Comparison of ENCODE assay signal across 2 worm cellular contexts in the genomic region with DNA sequence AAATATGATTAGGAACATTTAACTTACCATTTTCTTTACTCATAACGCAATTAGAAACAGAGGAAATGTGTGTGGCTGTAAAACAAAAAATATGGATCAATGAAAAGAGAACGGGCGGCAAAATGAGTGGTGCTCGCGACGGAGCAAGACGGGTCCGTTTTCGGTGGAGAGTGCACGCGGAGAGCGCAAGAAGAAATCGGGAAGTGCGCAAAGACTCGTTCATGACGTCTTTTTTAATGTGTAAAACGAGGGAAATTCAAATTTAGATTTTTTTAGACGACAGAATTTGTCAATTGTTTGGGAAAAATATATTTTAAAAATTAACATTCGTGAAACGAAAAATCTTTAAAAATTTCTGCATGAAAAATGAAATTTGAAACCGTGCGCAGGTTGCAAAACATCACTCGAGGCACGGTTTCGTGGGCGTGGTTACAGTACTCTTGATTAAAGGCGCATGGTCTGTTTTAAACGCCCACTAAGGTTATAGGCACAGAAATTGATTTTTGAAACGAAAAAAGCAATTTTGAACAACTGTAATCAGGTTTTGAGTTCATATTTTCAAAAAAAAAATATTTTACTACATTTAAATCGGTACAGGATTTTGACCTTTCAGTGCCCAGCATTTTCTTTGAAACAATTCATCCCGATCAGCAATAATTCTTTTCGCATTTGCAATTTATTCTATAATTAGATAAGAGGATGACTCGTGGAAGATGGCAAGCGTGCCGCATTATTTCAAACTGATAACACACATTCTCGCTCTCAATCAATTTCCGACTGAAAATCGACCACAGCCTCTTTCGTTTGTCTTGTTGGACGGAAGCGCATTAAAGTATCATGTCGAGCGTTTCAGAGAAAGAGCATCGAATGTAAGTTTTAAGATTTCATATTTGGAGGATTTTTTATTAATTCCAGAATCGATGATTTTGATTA.
TF ChIP-seq lines count a peak whose summit lies in the region.

szy-20 (minus strand) TSS at position 83 of the 933 bp plus-strand sequence.
C18E9.5 (plus strand) TSS at position 730 of the 933 bp plus-strand sequence.

TF ChIP-seq in whole organism, L1 larva, 84 proteins besides CTCF, POLR2A, EP300 and RAD21 (continued from another document):
- TF ChIP-seq efl-1 (optimal IDR thresholded peaks at IDR 0.05; lab: Kevin White, UChicago) (peak; percentile 98 to 99), efl-1 (GFP tag; optimal IDR thresholded peaks at IDR 0.05 in 1 of 2; lab: Kevin White, UChicago) (peak; percentile 97 to 100), nhr-237 (tag; optimal IDR thresholded peaks at IDR 0.05; lab: Kevin White, UChicago) (peak; percentile 16), nhr-28 (tag; optimal IDR thresholded peaks at IDR 0.05; lab: Kevin White, UChicago) (no peak), fos-1 (tag; optimal IDR thresholded peaks at IDR 0.05; lab: Kevin White, UChicago) (peak; percentile 74), sup-37 (GFP tag; optimal IDR thresholded peaks at IDR 0.05; lab: Kevin White, UChicago) (peak; percentile 62), vab-15 (tag; optimal IDR thresholded peaks at IDR 0.05; lab: Kevin White, UChicago) (no peak), nhr-76 (tag; optimal IDR thresholded peaks at IDR 0.05; lab: Kevin White, UChicago) (no peak), fkh-4 (tag; optimal IDR thresholded peaks at IDR 0.05; lab: Kevin White, UChicago; ENCODE audit: borderline replicate concordance) (peak; percentile 60), sptf-1 (tag; optimal IDR thresholded peaks at IDR 0.05; lab: Kevin White, UChicago) (no peak), unc-30 (tag; optimal IDR thresholded peaks at IDR 0.05; lab: Kevin White, UChicago) (no peak), grh-1 (GFP tag; IDR thresholded peaks at IDR 0.05; lab: Robert Waterston, UW) (peak; percentile 63), lin-39 (tag; optimal IDR thresholded peaks at IDR 0.05; lab: Kevin White, UChicago) (peak; percentile 90), ces-1 (GFP tag; optimal IDR thresholded peaks at IDR 0.05; lab: Kevin White, UChicago) (no peak), lsy-2 (tag; optimal IDR thresholded peaks at IDR 0.05; lab: Kevin White, UChicago) (peak; percentile 91), aly-2 (tag; optimal IDR thresholded peaks at IDR 0.05; lab: Kevin White, UChicago) (peak; percentile 72), efl-3 (GFP tag; optimal IDR thresholded peaks at IDR 0.05; lab: Kevin White, UChicago) (no peak), dpl-1 (GFP tag; optimal IDR thresholded peaks at IDR 0.05; lab: Kevin White, UChicago) (peak; percentile 97 to 98 (median 98)), tbx-2 (tag; optimal IDR thresholded peaks at IDR 0.05; lab: Kevin White, UChicago) (peak; percentile 89), mdl-1 (tag; optimal IDR thresholded peaks at IDR 0.05; lab: Kevin White, UChicago) (peak in 1 of 2 experiments; percentile 65), ceh-90 (tag; optimal IDR thresholded peaks at IDR 0.05; lab: Kevin White, UChicago) (peak; percentile 38), ceh-8 (GFP tag; optimal IDR thresholded peaks at IDR 0.05; lab: Kevin White, UChicago) (peak; percentile 72), blmp-1 (tag; optimal IDR thresholded peaks at IDR 0.05; lab: Kevin White, UChicago) (peak; percentile 23), jun-1 (tag; optimal IDR thresholded peaks at IDR 0.05; lab: Kevin White, UChicago) (peak; percentile 84), nhr-11 (tag; optimal IDR thresholded peaks at IDR 0.05; lab: Kevin White, UChicago) (peak; percentile 61), rnt-1 (tag; optimal IDR thresholded peaks at IDR 0.05; lab: Kevin White, UChicago) (peak; percentile 91), pag-3 (tag; optimal IDR thresholded peaks at IDR 0.05; lab: Kevin White, UChicago; ENCODE audit: borderline replicate concordance, insufficient read depth) (no peak), egl-13 (tag; optimal IDR thresholded peaks at IDR 0.05; lab: Kevin White, UChicago) (peak; percentile 71), C34B4.2 (tag; optimal IDR thresholded peaks at IDR 0.05; lab: Kevin White, UChicago) (no peak), ztf-11 (tag; optimal IDR thresholded peaks at IDR 0.05; lab: Kevin White, UChicago) (peak in 1 of 2 experiments; percentile 68), irx-1 (tag; optimal IDR thresholded peaks at IDR 0.05; lab: Kevin White, UChicago) (peak; percentile 83)

TF ChIP-seq in whole organism, young adult, 124 proteins besides CTCF, POLR2A, EP300 and RAD21 (continued from another document):
- no peak for TF ChIP-seq bed-1 (GFP tag; IDR thresholded peaks at IDR 0.05; lab: Robert Waterston, UW)
- TF ChIP-seq ccch-3 (GFP tag; optimal IDR thresholded peaks at IDR 0.05; lab: Kevin White, UChicago): no peak
- no peak for TF ChIP-seq lsy-27 (tag; optimal IDR thresholded peaks at IDR 0.05; lab: Kevin White, UChicago; ENCODE audit: borderline replicate concordance, insufficient read depth)
- no peak for TF ChIP-seq unc-62 (GFP tag; optimal IDR thresholded peaks at IDR 0.05; lab: Kevin White, UChicago)
- no peak for TF ChIP-seq ztf-3 (GFP tag; optimal IDR thresholded peaks at IDR 0.05; lab: Kevin White, UChicago)
- no peak for TF ChIP-seq C06A6.2 (GFP tag; conservative IDR thresholded peaks at IDR 0.05; lab: Robert Waterston, UW)
- no peak for TF ChIP-seq B0019.2 (GFP tag; conservative IDR thresholded peaks at IDR 0.05; lab: Robert Waterston, UW)
- TF ChIP-seq aptf-2 (GFP tag; conservative IDR thresholded peaks at IDR 0.05; lab: Robert Waterston, UW): no peak
- peak; percentile 84 for TF ChIP-seq xnd-1 (tag; optimal IDR thresholded peaks at IDR 0.05; lab: Kevin White, UChicago)
- peak; percentile 28 to 96 (median 73) for TF ChIP-seq lin-35 (GFP tag; optimal IDR thresholded peaks at IDR 0.05; lab: Kevin White, UChicago)
- TF ChIP-seq gei-17 (GFP tag; optimal IDR thresholded peaks at IDR 0.05; lab: Kevin White, UChicago): no peak
- no peak for TF ChIP-seq ceh-58 (GFP tag; IDR thresholded peaks at IDR 0.05; lab: Robert Waterston, UW)
- no peak for TF ChIP-seq sptf-2 (GFP tag; optimal IDR thresholded peaks at IDR 0.05; lab: Kevin White, UChicago)
- TF ChIP-seq hrde-1 (tag; optimal IDR thresholded peaks at IDR 0.05; lab: Kevin White, UChicago; ENCODE audit: borderline replicate concordance): no peak
- peak; percentile 47 for TF ChIP-seq K12H6.12 (tag; optimal IDR thresholded peaks at IDR 0.05; lab: Kevin White, UChicago)
- TF ChIP-seq mel-28 (tag; optimal IDR thresholded peaks at IDR 0.05; lab: Kevin White, UChicago; ENCODE audit: borderline replicate concordance): no peak
- no peak for TF ChIP-seq hsf-1 (GFP tag; IDR thresholded peaks at IDR 0.05; lab: Robert Waterston, UW)
- no peak for TF ChIP-seq tbx-9 (tag; optimal IDR thresholded peaks at IDR 0.05; lab: Kevin White, UChicago; ENCODE audit: borderline replicate concordance)
- TF ChIP-seq F55B11.4 (tag; optimal IDR thresholded peaks at IDR 0.05; lab: Kevin White, UChicago; ENCODE audit: borderline replicate concordance, insufficient read depth): no peak
- TF ChIP-seq athp-1 (tag; optimal IDR thresholded peaks at IDR 0.05; lab: Kevin White, UChicago): peak; percentile 41
